Worm (Caenorhabditis elegans) whole organism, L1 larva: Measurements from ENCODE around the gene srsx-34.
A peak's percentile ranks its signal among the peaks of the same experiment; 100 is the strongest.

Experiments
- C04F5.9 ChIP-seq: sonication (generic microtip); optimal IDR thresholded peaks from 2 replicates; lab custom pipeline; 2016; ENCODE audit warnings: missing genetic modification characterization, missing compliant biosample characterization
- C16A3.4 ChIP-seq: fragments of 150-350 bp; optimal IDR thresholded peaks from 2 replicates; lab custom pipeline; 2014; ENCODE audit warnings: missing biosample characterization, missing genetic modification characterization
- Y116A8C.19 ChIP-seq: sonication (generic microtip); optimal IDR thresholded peaks from 2 replicates; lab custom pipeline; 2016; ENCODE audit warnings: missing compliant biosample characterization, missing genetic modification characterization, borderline replicate concordance
- aha-1 ChIP-seq: fragments of 150-350 bp; optimal IDR thresholded peaks from 2 replicates; lab custom pipeline; 2014; ENCODE audit warnings: missing biosample characterization, missing genetic modification characterization
- alr-1 ChIP-seq: fragments of 200-800 bp; sonication (Bioruptor generic); optimal IDR thresholded peaks from 2 replicates; lab custom pipeline; 2018; ENCODE audit warnings: borderline replicate concordance, mild to moderate bottlenecking, missing genetic modification characterization, missing compliant biosample characterization
- ama-1 ChIP-seq: fragments of 150-350 bp; optimal IDR thresholded peaks from 2 replicates; lab custom pipeline; 2014
- blmp-1 ChIP-seq: fragments of 150-350 bp; optimal IDR thresholded peaks from 2 replicates; lab custom pipeline; 2014; ENCODE audit warnings: missing biosample characterization, missing genetic modification characterization
- ceh-63 ChIP-seq: fragments of 200-800 bp; sonication (Bioruptor generic); optimal IDR thresholded peaks from 2 replicates; lab custom pipeline; 2018; ENCODE audit warnings: mild to moderate bottlenecking, missing genetic modification characterization, missing compliant biosample characterization
- ces-1 ChIP-seq: fragments of 150-350 bp; optimal IDR thresholded peaks from 2 replicates; lab custom pipeline; 2014; ENCODE audit warnings: missing biosample characterization, missing genetic modification reagents, missing genetic modification characterization
- dsc-1 ChIP-seq: sonication (generic microtip); optimal IDR thresholded peaks from 2 replicates; lab custom pipeline; 2016; ENCODE audit warnings: mild to moderate bottlenecking, missing genetic modification characterization, missing compliant biosample characterization
- egl-13 ChIP-seq: sonication (generic microtip); optimal IDR thresholded peaks from 2 replicates; lab custom pipeline; 2016; ENCODE audit warnings: missing genotype, missing genetic modification reagents, missing genetic modification characterization, missing compliant biosample characterization
- elt-2 ChIP-seq: sonication (generic microtip); optimal IDR thresholded peaks from 2 replicates; lab custom pipeline; 2016; ENCODE audit warnings: missing genetic modification characterization, mild to moderate bottlenecking, inconsistent platforms, missing compliant biosample characterization, missing genetic modification reagents
- elt-3 ChIP-seq, 6 experiments: fragments of 150-350 bp in 1 of 6; sonication (generic microtip); optimal IDR thresholded peaks; 2 replicates each; lab custom pipeline; 2017 to 2018; ENCODE audit warnings: missing biosample characterization in 6 of 6, missing genetic modification characterization in 6 of 6, inconsistent platforms in 1 of 6
- fkh-4 ChIP-seq: sonication (generic microtip); optimal IDR thresholded peaks from 2 replicates; lab custom pipeline; 2016; ENCODE audit warnings: missing compliant biosample characterization, missing genetic modification characterization, borderline replicate concordance
- fkh-8 ChIP-seq: sonication (generic microtip); optimal IDR thresholded peaks from 2 replicates; lab custom pipeline; 2016; ENCODE audit warnings: mild to moderate bottlenecking, missing genetic modification characterization, missing compliant biosample characterization
- hlh-17 ChIP-seq: fragments of 200-800 bp; sonication (Bioruptor generic); optimal IDR thresholded peaks from 2 replicates; lab custom pipeline; 2018; ENCODE audit warnings: missing genetic modification characterization, mild to moderate bottlenecking, missing compliant biosample characterization, moderate library complexity, borderline replicate concordance
- isw-1 ChIP-seq: fragments of 200-800 bp; sonication (Bioruptor generic); IDR thresholded peaks from 2 replicates; pipeline ENCODE4 v1.3.6; 2022; ENCODE audit warnings: missing genetic modification characterization, missing compliant biosample characterization
- lin-13 ChIP-seq: fragments of 150-350 bp; optimal IDR thresholded peaks from 2 replicates; lab custom pipeline; 2014; ENCODE audit warnings: missing biosample characterization, missing genetic modification reagents, missing genetic modification characterization
- lin-14 ChIP-seq: fragments of 200-800 bp; sonication (Bioruptor generic); optimal IDR thresholded peaks from 2 replicates; lab custom pipeline; 2018; ENCODE audit warnings: mild to moderate bottlenecking, missing genetic modification characterization, moderate library complexity, missing compliant biosample characterization
- lin-35 ChIP-seq, 2 experiments: fragments of 150-350 bp; optimal IDR thresholded peaks; 2 replicates each; lab custom pipeline; 2014; ENCODE audit warnings: missing biosample characterization in 2 of 2, missing genetic modification characterization in 2 of 2, missing genetic modification reagents in 2 of 2
- lsy-2 ChIP-seq, 2 experiments: fragments of 150-350 bp; optimal IDR thresholded peaks; 2 replicates each; lab custom pipeline; 2014; ENCODE audit warnings: missing biosample characterization in 2 of 2, missing genetic modification characterization in 2 of 2
- mdl-1 ChIP-seq, 2 experiments: fragments of 150-350 bp; optimal IDR thresholded peaks; 2 replicates each; lab custom pipeline; 2014 to 2017; ENCODE audit warnings: missing biosample characterization in 2 of 2, missing genetic modification characterization in 2 of 2, inconsistent platforms in 1 of 2
- mep-1 ChIP-seq: fragments of 150-350 bp; optimal IDR thresholded peaks from 2 replicates; lab custom pipeline; 2014; ENCODE audit warnings: missing biosample characterization, missing genetic modification characterization
- nhr-11 ChIP-seq: fragments of 150-350 bp; optimal IDR thresholded peaks from 2 replicates; lab custom pipeline; 2014; ENCODE audit warnings: missing biosample characterization, missing genetic modification characterization
- nhr-12 ChIP-seq: sonication (generic microtip); optimal IDR thresholded peaks from 2 replicates; lab custom pipeline; 2017; ENCODE audit warnings: missing biosample characterization, missing genetic modification characterization
- nhr-19 ChIP-seq: fragments of 200-800 bp; sonication (Bioruptor generic); conservative IDR thresholded peaks from 2 replicates; pipeline ENCODE4 v1.3.6; 2022; ENCODE audit warnings: missing genetic modification characterization, missing compliant biosample characterization
- nhr-20 ChIP-seq: sonication (generic microtip); optimal IDR thresholded peaks from 2 replicates; lab custom pipeline; 2016; ENCODE audit warnings: mild to moderate bottlenecking, missing genetic modification characterization, missing compliant biosample characterization
- nhr-47 ChIP-seq: sonication (generic microtip); optimal IDR thresholded peaks from 2 replicates; lab custom pipeline; 2016; ENCODE audit warnings: mild to moderate bottlenecking, missing genetic modification characterization, moderate library complexity, missing compliant biosample characterization
- nhr-71 ChIP-seq: sonication (generic microtip); optimal IDR thresholded peaks from 2 replicates; lab custom pipeline; 2016; ENCODE audit warnings: mild to moderate bottlenecking, missing genetic modification characterization, moderate library complexity, missing compliant biosample characterization
- nhr-77 ChIP-seq: fragments of 150-350 bp; optimal IDR thresholded peaks from 2 replicates; lab custom pipeline; 2014; ENCODE audit warnings: missing biosample characterization, missing genetic modification characterization
- nhr-85 ChIP-seq: sonication (generic microtip); peaks from one replicate; lab custom pipeline; 2016; ENCODE audit warnings: missing genetic modification characterization, inconsistent platforms, missing compliant biosample characterization
- nhr-90 ChIP-seq: sonication (generic microtip); optimal IDR thresholded peaks from 2 replicates; lab custom pipeline; 2016; ENCODE audit warnings: mild to moderate bottlenecking, missing genetic modification characterization, missing compliant biosample characterization; ENCODE audit not compliant: poor library complexity
- pag-3 ChIP-seq: sonication (generic microtip); optimal IDR thresholded peaks from 2 replicates; lab custom pipeline; 2017; ENCODE audit warnings: missing genetic modification characterization, mild to moderate bottlenecking, missing compliant biosample characterization, antibody characterized with exemption, borderline replicate concordance; ENCODE audit not compliant: insufficient read depth
- snu-23 ChIP-seq: sonication (generic microtip); optimal IDR thresholded peaks from 2 replicates; lab custom pipeline; 2016; ENCODE audit warnings: missing genetic modification characterization, missing compliant biosample characterization
- sox-4 ChIP-seq: sonication (generic microtip); optimal IDR thresholded peaks from 2 replicates; lab custom pipeline; 2016; ENCODE audit warnings: missing genetic modification characterization, missing compliant biosample characterization
- swsn-7 ChIP-seq: sonication (generic microtip); optimal IDR thresholded peaks from 2 replicates; lab custom pipeline; 2016; ENCODE audit warnings: missing genetic modification characterization, missing compliant biosample characterization
- tbx-2 ChIP-seq: sonication (generic microtip); optimal IDR thresholded peaks from 2 replicates; lab custom pipeline; 2016; ENCODE audit warnings: missing genetic modification characterization, missing compliant biosample characterization
- tlp-1 ChIP-seq: fragments of 150-350 bp; optimal IDR thresholded peaks from 2 replicates; lab custom pipeline; 2014; ENCODE audit warnings: missing biosample characterization, missing genetic modification characterization
- unc-30 ChIP-seq: sonication (generic microtip); optimal IDR thresholded peaks from 2 replicates; lab custom pipeline; 2017; ENCODE audit warnings: missing biosample characterization, missing genetic modification characterization
- unc-98 ChIP-seq: fragments of 200-800 bp; sonication (Bioruptor generic); IDR thresholded peaks from 2 replicates; pipeline ENCODE4 v1.3.6; 2022; ENCODE audit warnings: missing genetic modification characterization, missing compliant biosample characterization
- zag-1 ChIP-seq: fragments of 150-350 bp; optimal IDR thresholded peaks from 2 replicates; lab custom pipeline; 2014; ENCODE audit warnings: missing biosample characterization, missing genetic modification characterization
- zip-4 ChIP-seq: fragments of 200-800 bp; sonication (Bioruptor generic); optimal IDR thresholded peaks from 2 replicates; lab custom pipeline; 2018; ENCODE audit warnings: mild to moderate bottlenecking, missing genetic modification characterization, moderate library complexity, missing compliant biosample characterization
- ztf-11 ChIP-seq, 2 experiments: sonication (generic microtip); optimal IDR thresholded peaks; 2 replicates each; lab custom pipeline; 2016 to 2017; ENCODE audit warnings: missing genetic modification characterization in 2 of 2, missing biosample characterization in 1 of 2, missing compliant biosample characterization in 1 of 2

Gene srsx-34

ce11 chrV:9069680-9070079 is 33.9 kb downstream of the srsx-34 start, which contains the start of gene T27E4.5:
TSS of gene T27E4.5 (minus strand) at chrV:9069780.
- TF ChIP-seq alr-1 (tag; lab: Kevin White, UChicago) (no peak), ztf-11 (tag; optimal IDR thresholded peaks at IDR 0.05; lab: Kevin White, UChicago) (no peak), lin-14 (GFP tag; lab: Kevin White, UChicago) (no peak), lsy-2 (tag; optimal IDR thresholded peaks at IDR 0.05; lab: Kevin White, UChicago) (no peak), unc-30 (no peak), ces-1 (no peak), ceh-63 (no peak)

- TF ChIP-seq nhr-77 (tag; lab: Kevin White, UChicago): no peak
- no peak for TF ChIP-seq dsc-1
- TF ChIP-seq lin-35 (GFP tag; optimal IDR thresholded peaks at IDR 0.05; lab: Kevin White, UChicago): peak in 1 of 2 experiments; percentile 12
- peak in 1 of 2 experiments; percentile 24 for TF ChIP-seq lsy-2 (tag; optimal IDR thresholded peaks at IDR 0.05; lab: Kevin White, UChicago)
- no peak for TF ChIP-seq hlh-17 (GFP tag; lab: Kevin White, UChicago)
- peak in 1 of 2 experiments; percentile 22 for TF ChIP-seq mdl-1 (tag; optimal IDR thresholded peaks at IDR 0.05; lab: Kevin White, UChicago)
- TF ChIP-seq mep-1: no peak
- TF ChIP-seq Y116A8C.19 (tag; lab: Kevin White, UChicago): no peak
- peak; percentile 14 for TF ChIP-seq tbx-2
- no peak for TF ChIP-seq pag-3
Measured at ce11 chrV:9073322-9074038, 37.7 kb downstream of the srsx-34 start, which contains the start of gene oac-50. TSS of gene oac-50 (minus strand) at chrV:9073540.

ce11 chrV:9074360-9074834 is 38.6 kb downstream of the srsx-34 start:
- TF ChIP-seq unc-98 (GFP tag; lab: Robert Waterston, UW): no peak
- no peak for TF ChIP-seq aha-1 (tag; lab: Kevin White, UChicago)
- TF ChIP-seq ama-1: peak; percentile 64
- peak; percentile 17 for TF ChIP-seq lin-14 (GFP tag; lab: Kevin White, UChicago)
- peak; percentile 38 for TF ChIP-seq tbx-2
- TF ChIP-seq nhr-90: peak; percentile 15
- TF ChIP-seq Y116A8C.19 (tag; lab: Kevin White, UChicago): no peak
- TF ChIP-seq lsy-2 (tag; optimal IDR thresholded peaks at IDR 0.05; lab: Kevin White, UChicago): peak in 1 of 2 experiments; percentile 40
- TF ChIP-seq zip-4 (GFP tag; lab: Kevin White, UChicago): no peak
- no peak for TF ChIP-seq nhr-12 (tag; lab: Kevin White, UChicago)
- TF ChIP-seq swsn-7 (tag; lab: Kevin White, UChicago): no peak
- TF ChIP-seq hlh-17 (GFP tag; lab: Kevin White, UChicago): no peak
- no peak for TF ChIP-seq C04F5.9 (tag; lab: Kevin White, UChicago)
- no peak for TF ChIP-seq alr-1 (tag; lab: Kevin White, UChicago)
- TF ChIP-seq nhr-71 (tag; lab: Kevin White, UChicago): peak; percentile 38
- peak in 1 of 2 experiments; percentile 28 for TF ChIP-seq lin-35 (GFP tag; optimal IDR thresholded peaks at IDR 0.05; lab: Kevin White, UChicago)
- TF ChIP-seq lin-13 (GFP tag; lab: Kevin White, UChicago): peak; percentile 11
- TF ChIP-seq isw-1: no peak
- TF ChIP-seq nhr-20 (tag; lab: Kevin White, UChicago): peak; percentile 43
- peak; percentile 21 for TF ChIP-seq elt-2 (tag; lab: Kevin White, UChicago)
- no peak for TF ChIP-seq tlp-1
- TF ChIP-seq nhr-47: peak; percentile 19
- no peak for TF ChIP-seq nhr-11 (tag; lab: Kevin White, UChicago)
- TF ChIP-seq snu-23: peak; percentile 29
- TF ChIP-seq mep-1: peak; percentile 24
- no peak for TF ChIP-seq egl-13
- peak; percentile 31 for TF ChIP-seq C16A3.4
- TF ChIP-seq zag-1 (tag; lab: Kevin White, UChicago): no peak
- TF ChIP-seq nhr-19 (GFP tag; lab: Robert Waterston, UW): peak; percentile 21
- TF ChIP-seq fkh-4 (tag; lab: Kevin White, UChicago): no peak
- TF ChIP-seq elt-3 (tag; optimal IDR thresholded peaks at IDR 0.05; lab: Kevin White, UChicago): peak in 1 of 6 experiments; percentile 25
- peak; percentile 30 for TF ChIP-seq blmp-1 (tag; lab: Kevin White, UChicago)
- TF ChIP-seq pag-3: no peak
- TF ChIP-seq nhr-85 (tag; lab: Kevin White, UChicago): peak; percentile 68
- no peak for TF ChIP-seq fkh-8
- no peak for TF ChIP-seq nhr-77 (tag; lab: Kevin White, UChicago)
- no peak for TF ChIP-seq sox-4 (tag; lab: Kevin White, UChicago)
- no peak for TF ChIP-seq unc-30
- TF ChIP-seq, all 84 proteins: peak for 18
